Fruit fly (Drosophila melanogaster) whole organism, embryonic: ENCODE measurements around the gene ovm.

Experiments
- Atf-2 ChIP-seq: fragments of 200-800 bp; sonication (Bioruptor generic); optimal IDR thresholded peaks from 2 replicates; lab custom pipeline; 2016; ENCODE audit warnings: missing biosample characterization, missing genetic modification characterization
- B-H1 ChIP-seq: fragments of 200-800 bp; sonication (Bioruptor generic); IDR thresholded peaks from 3 replicates; pipeline ENCODE4 v1.3.6; 2022; ENCODE audit warnings: missing biosample characterization, missing genetic modification characterization
- BtbVII ChIP-seq: fragments of 200-800 bp; sonication (Bioruptor generic); optimal IDR thresholded peaks from 3 replicates; lab custom pipeline; 2017; ENCODE audit warnings: missing biosample characterization, mild to moderate bottlenecking, missing genetic modification characterization
- CG1024 ChIP-seq: fragments of 200-800 bp; sonication (Bioruptor generic); IDR thresholded peaks from 2 replicates; pipeline ENCODE4 v1.3.6; 2022; ENCODE audit warnings: missing biosample characterization, missing genetic modification characterization
- CG11085 ChIP-seq: fragments of 200-800 bp; sonication (Bioruptor generic); IDR thresholded peaks from 2 replicates; pipeline ENCODE4 v1.3.6; 2022; ENCODE audit warnings: missing biosample characterization, missing genetic modification characterization
- CG11093 ChIP-seq: fragments of 200-800 bp; sonication (Bioruptor generic); IDR thresholded peaks from 3 replicates; pipeline ENCODE4 v1.3.6; 2022; ENCODE audit warnings: missing biosample characterization, missing genetic modification characterization
- CG12219 ChIP-seq: fragments of 200-800 bp; sonication (Bioruptor generic); optimal IDR thresholded peaks from 3 replicates; lab custom pipeline; 2018; ENCODE audit warnings: missing biosample characterization, mild to moderate bottlenecking, missing genetic modification characterization
- CG12659 ChIP-seq: fragments of 200-800 bp; sonication (Bioruptor generic); optimal IDR thresholded peaks from 3 replicates; lab custom pipeline; 2017; ENCODE audit warnings: mild to moderate bottlenecking, missing biosample characterization, missing genetic modification reagents, missing genetic modification characterization
- CG13894 ChIP-seq: fragments of 200-800 bp; sonication (Bioruptor generic); optimal IDR thresholded peaks from 3 replicates; lab custom pipeline; 2018; ENCODE audit warnings: missing biosample characterization, mild to moderate bottlenecking, missing genetic modification characterization, moderate library complexity
- CG16779 ChIP-seq: fragments of 200-800 bp; sonication (Bioruptor generic); IDR thresholded peaks from 2 replicates; pipeline ENCODE4 v1.3.6; 2022; ENCODE audit warnings: missing biosample characterization, missing genetic modification characterization
- CG17328 ChIP-seq: fragments of 200-800 bp; sonication (Bioruptor generic); IDR thresholded peaks from 2 replicates; pipeline ENCODE4 v1.3.6; 2022; ENCODE audit warnings: missing biosample characterization, missing genetic modification characterization
- CG17359 ChIP-seq: fragments of 200-800 bp; sonication (Bioruptor generic); optimal IDR thresholded peaks from 3 replicates; lab custom pipeline; 2018; ENCODE audit warnings: missing biosample characterization, mild to moderate bottlenecking, missing genetic modification characterization, moderate library complexity
- CG18764 ChIP-seq: fragments of 200-800 bp; sonication (Bioruptor generic); optimal IDR thresholded peaks from 3 replicates; lab custom pipeline; 2016; ENCODE audit warnings: missing biosample characterization, missing genetic modification characterization
- CG2199 ChIP-seq: fragments of 200-800 bp; sonication (Bioruptor generic); IDR thresholded peaks from 3 replicates; pipeline ENCODE4 v1.3.6; 2022; ENCODE audit warnings: missing biosample characterization, missing genetic modification characterization
- CG31224 ChIP-seq: fragments of 200-800 bp; sonication (Bioruptor generic); IDR thresholded peaks from 2 replicates; pipeline ENCODE4 v1.3.6; 2022; ENCODE audit warnings: missing biosample characterization, missing genetic modification characterization
- CG3847 ChIP-seq: fragments of 200-800 bp; sonication (Bioruptor generic); IDR thresholded peaks from 2 replicates; pipeline ENCODE4 v1.3.6; 2022; ENCODE audit warnings: missing biosample characterization, missing genetic modification characterization
- CG4617 ChIP-seq: fragments of 200-800 bp; sonication (Bioruptor generic); optimal IDR thresholded peaks from 3 replicates; lab custom pipeline; 2016; ENCODE audit warnings: missing biosample characterization, missing genetic modification characterization, borderline replicate concordance
- CG5245 ChIP-seq: fragments of 200-800 bp; sonication (Bioruptor generic); optimal IDR thresholded peaks from 3 replicates; lab custom pipeline; 2016; ENCODE audit warnings: missing biosample characterization, missing genetic modification characterization
- CG5953 ChIP-seq: fragments of 200-800 bp; sonication (Bioruptor generic); IDR thresholded peaks from 2 replicates; pipeline ENCODE4 v1.3.6; 2022; ENCODE audit warnings: missing biosample characterization, missing genetic modification characterization
- CG8290 ChIP-seq, 3 experiments: fragments of 200-800 bp; sonication (Bioruptor generic); optimal IDR thresholded peaks; 2 replicates each; lab custom pipeline; 2016 to 2019; ENCODE audit warnings: missing biosample characterization in 3 of 3, missing genetic modification characterization in 3 of 3, mild to moderate bottlenecking in 2 of 3, moderate library complexity in 1 of 3
- CG9876 ChIP-seq: fragments of 200-800 bp; sonication (Bioruptor generic); optimal IDR thresholded peaks from 2 replicates; lab custom pipeline; 2016; ENCODE audit warnings: missing biosample characterization, missing genetic modification characterization
- CHES-1-like ChIP-seq: fragments of 200-800 bp; sonication (Bioruptor generic); optimal IDR thresholded peaks from 2 replicates; lab custom pipeline; 2016; ENCODE audit warnings: missing biosample characterization, missing genetic modification characterization
- D19A ChIP-seq: fragments of 200-800 bp; optimal IDR thresholded peaks from 3 replicates; lab custom pipeline; 2019; ENCODE audit warnings: missing biosample characterization, mild to moderate bottlenecking, missing genetic modification characterization, moderate library complexity
- Dbx ChIP-seq: fragments of 200-800 bp; sonication (Bioruptor generic); IDR thresholded peaks from 3 replicates; pipeline ENCODE4 v1.3.6; 2022; ENCODE audit warnings: missing biosample characterization, missing genetic modification characterization
- Dp ChIP-seq: fragments of 200-800 bp; sonication (Bioruptor generic); optimal IDR thresholded peaks from 2 replicates; lab custom pipeline; 2018; ENCODE audit warnings: missing biosample characterization, mild to moderate bottlenecking, missing genetic modification characterization, moderate library complexity
- HHEX ChIP-seq: fragments of 200-800 bp; sonication (Bioruptor generic); optimal IDR thresholded peaks from 3 replicates; lab custom pipeline; 2017; ENCODE audit warnings: missing biosample characterization, mild to moderate bottlenecking, missing genetic modification characterization, missing genetic modification reagents
- HmgD ChIP-seq: fragments of 200-800 bp; sonication (Bioruptor generic); optimal IDR thresholded peaks from 3 replicates; lab custom pipeline; 2016; ENCODE audit warnings: missing biosample characterization, missing genetic modification characterization
- HmgZ ChIP-seq: fragments of 200-800 bp; sonication (Bioruptor generic); optimal IDR thresholded peaks from 2 replicates; lab custom pipeline; 2018; ENCODE audit warnings: missing biosample characterization, mild to moderate bottlenecking, missing genetic modification characterization
- Hr51 ChIP-seq, 2 experiments: fragments of 200-800 bp; sonication (Bioruptor generic); optimal IDR thresholded peaks; 2 replicates in 1 of 2; 3 replicates in 1 of 2; lab custom pipeline; 2016 to 2018; ENCODE audit warnings: missing biosample characterization in 2 of 2, missing genetic modification characterization in 2 of 2, mild to moderate bottlenecking in 1 of 2, moderate library complexity in 1 of 2
- NC2β ChIP-seq: fragments of 200-800 bp; sonication (Bioruptor generic); optimal IDR thresholded peaks from 2 replicates; lab custom pipeline; 2016; ENCODE audit warnings: missing biosample characterization, missing genetic modification characterization
- Optix ChIP-seq: fragments of 200-800 bp; sonication (Bioruptor generic); IDR thresholded peaks from 3 replicates; pipeline ENCODE4 v1.3.6; 2022; ENCODE audit warnings: missing biosample characterization, missing genetic modification characterization
- Pdp1 ChIP-seq, 2 experiments: fragments of 200-800 bp; sonication (Bioruptor generic); optimal IDR thresholded peaks; 3 replicates each; lab custom pipeline; 2016; ENCODE audit warnings: missing biosample characterization in 2 of 2, missing genetic modification characterization in 2 of 2, mild to moderate bottlenecking in 1 of 2, moderate library complexity in 1 of 2
- bcd ChIP-seq: fragments of 200-800 bp; sonication (Bioruptor generic); optimal IDR thresholded peaks from 2 replicates; lab custom pipeline; 2017; ENCODE audit warnings: missing biosample characterization, mild to moderate bottlenecking, missing genetic modification characterization
- bsh ChIP-seq, 2 experiments: fragments of 200-800 bp; sonication (Bioruptor generic); optimal IDR thresholded peaks; 2 replicates each; lab custom pipeline; 2017 to 2018; ENCODE audit warnings: mild to moderate bottlenecking in 2 of 2, missing biosample characterization in 2 of 2, missing genetic modification characterization in 2 of 2, moderate library complexity in 1 of 2
- caup ChIP-seq: fragments of 200-800 bp; sonication (Bioruptor generic); optimal IDR thresholded peaks from 3 replicates; lab custom pipeline; 2017; ENCODE audit warnings: missing biosample characterization, mild to moderate bottlenecking, missing genetic modification characterization, moderate library complexity; ENCODE audit not compliant: severe bottlenecking
- crol ChIP-seq: fragments of 200-800 bp; sonication (Bioruptor generic); IDR thresholded peaks from 2 replicates; pipeline ENCODE4 v1.3.6; 2022; ENCODE audit warnings: missing biosample characterization, missing genetic modification characterization
- kah ChIP-seq: fragments of 200-800 bp; sonication (Bioruptor generic); optimal IDR thresholded peaks from 2 replicates; lab custom pipeline; 2018; ENCODE audit warnings: missing biosample characterization, mild to moderate bottlenecking, missing genetic modification characterization
- kay ChIP-seq: fragments of 200-800 bp; sonication (Bioruptor generic); optimal IDR thresholded peaks from 2 replicates; lab custom pipeline; 2016; ENCODE audit warnings: missing biosample characterization, missing genetic modification characterization
- knrl ChIP-seq: fragments of 200-800 bp; sonication (Bioruptor generic); IDR thresholded peaks from 3 replicates; pipeline ENCODE4 v1.3.6; 2022; ENCODE audit warnings: missing biosample characterization, missing genetic modification characterization; ENCODE audit not compliant: partially characterized antibody
- lov ChIP-seq, 2 experiments: fragments of 200-800 bp in 1 of 2; fragments of >200 bp in 1 of 2; sonication (Bioruptor generic) in 1 of 2; IDR thresholded peaks in 1 of 2; optimal IDR thresholded peaks in 1 of 2; 2 replicates in 1 of 2; 3 replicates in 1 of 2; pipeline versions ENCODE4 v1.3.6 to Lab custom; 2017 to 2022; ENCODE audit warnings: missing biosample characterization in 1 of 2, missing genetic modification characterization in 1 of 2
- maf-S ChIP-seq: fragments of 200-800 bp; sonication (Bioruptor generic); optimal IDR thresholded peaks from 2 replicates; lab custom pipeline; 2016; ENCODE audit warnings: missing biosample characterization, missing genetic modification characterization
- mirr ChIP-seq: fragments of 200-800 bp; sonication (Bioruptor generic); optimal IDR thresholded peaks from 3 replicates; lab custom pipeline; 2018; ENCODE audit warnings: missing biosample characterization, mild to moderate bottlenecking, missing genetic modification characterization
- nmo ChIP-seq: fragments of 200-800 bp; sonication (Bioruptor generic); optimal IDR thresholded peaks from 2 replicates; lab custom pipeline; 2018; ENCODE audit warnings: missing biosample characterization, mild to moderate bottlenecking, missing genetic modification characterization, moderate library complexity
- org-1 ChIP-seq: fragments of 200-800 bp; sonication (Bioruptor generic); optimal IDR thresholded peaks from 2 replicates; lab custom pipeline; 2017; ENCODE audit warnings: missing biosample characterization, missing genetic modification characterization
- salm ChIP-seq: fragments of 200-800 bp; sonication (Bioruptor generic); optimal IDR thresholded peaks from 2 replicates; lab custom pipeline; 2018; ENCODE audit warnings: missing biosample characterization, mild to moderate bottlenecking, missing genetic modification characterization
- sens ChIP-seq: fragments of 200-800 bp; sonication (Bioruptor generic); peaks from one replicate; lab custom pipeline; 2016; ENCODE audit warnings: missing biosample characterization, missing genetic modification characterization
- so ChIP-seq: fragments of 200-800 bp; sonication (Bioruptor generic); IDR thresholded peaks from 3 replicates; pipeline ENCODE4 v1.3.6; 2022; ENCODE audit warnings: missing biosample characterization, missing genetic modification characterization

Gene ovm

DNA sequence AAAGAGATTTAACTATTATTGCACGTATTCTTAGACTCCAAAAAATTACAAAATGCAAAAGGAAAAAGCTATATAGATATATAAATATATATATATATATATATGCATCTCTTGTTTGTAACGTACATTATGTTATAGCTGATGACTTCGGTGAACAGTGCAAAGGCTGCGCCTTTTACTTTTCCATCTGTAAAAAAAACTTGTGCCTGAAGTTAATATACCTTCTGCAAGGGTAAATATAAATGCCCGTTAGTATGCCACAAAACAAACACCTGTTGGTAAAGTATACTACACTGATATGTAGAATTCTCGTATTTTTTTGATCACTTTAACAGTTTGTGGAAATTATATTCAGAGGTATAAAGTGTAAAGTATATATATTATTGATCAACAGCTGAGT is 2.7 kb downstream of the ovm start (continued):
- no peak for TF ChIP-seq maf-S
- no peak for TF ChIP-seq Optix
- TF ChIP-seq salm: no peak
- peak; percentile 63 for TF ChIP-seq D19A (tag; lab: Kevin White, UChicago)
- TF ChIP-seq HHEX: peak; percentile 28
- TF ChIP-seq HmgZ (tag; lab: Kevin White, UChicago): peak; percentile 47
- TF ChIP-seq CHES-1-like (GFP tag; lab: Kevin White, UChicago): no peak
- TF ChIP-seq bsh (GFP tag; optimal IDR thresholded peaks at IDR 0.05; lab: Kevin White, UChicago): no peak
- peak; percentile 1 for TF ChIP-seq BtbVII (GFP tag; lab: Kevin White, UChicago)
- TF ChIP-seq CG2199 (GFP tag; lab: Robert Waterston, UW): 0 out of 3 replicates have a peak, but pooled peaks have one; percentile 34
- no peak for TF ChIP-seq bcd (GFP tag; lab: Kevin White, UChicago)
- peak; percentile 17 for TF ChIP-seq CG17359 (tag; lab: Kevin White, UChicago)
- no peak for TF ChIP-seq Hr51 (GFP tag; optimal IDR thresholded peaks at IDR 0.05; lab: Kevin White, UChicago)
- TF ChIP-seq CG17328 (GFP tag; lab: Robert Waterston, UW): no peak
- TF ChIP-seq HmgD: no peak
- TF ChIP-seq NC2β (GFP tag; lab: Kevin White, UChicago): no peak
- peak; percentile 3 for TF ChIP-seq kah
- TF ChIP-seq CG1024 (GFP tag; lab: Robert Waterston, UW): no peak
- TF ChIP-seq CG9876 (GFP tag; lab: Kevin White, UChicago): no peak
- TF ChIP-seq CG13894 (tag; lab: Kevin White, UChicago): peak; percentile 43
- no peak for TF ChIP-seq sens (GFP tag; lab: Kevin White, UChicago)
- no peak for TF ChIP-seq B-H1 (GFP tag; lab: Robert Waterston, UW)
- no peak for TF ChIP-seq caup (GFP tag; lab: Kevin White, UChicago)
- TF ChIP-seq kay (GFP tag; lab: Kevin White, UChicago): no peak
- TF ChIP-seq CG8290 (GFP tag; optimal IDR thresholded peaks at IDR 0.05; lab: Kevin White, UChicago): peak; percentile 45
- TF ChIP-seq CG8290 (tag; optimal IDR thresholded peaks at IDR 0.05; lab: Kevin White, UChicago): peak in 1 of 2 experiments; percentile 45

DNA sequence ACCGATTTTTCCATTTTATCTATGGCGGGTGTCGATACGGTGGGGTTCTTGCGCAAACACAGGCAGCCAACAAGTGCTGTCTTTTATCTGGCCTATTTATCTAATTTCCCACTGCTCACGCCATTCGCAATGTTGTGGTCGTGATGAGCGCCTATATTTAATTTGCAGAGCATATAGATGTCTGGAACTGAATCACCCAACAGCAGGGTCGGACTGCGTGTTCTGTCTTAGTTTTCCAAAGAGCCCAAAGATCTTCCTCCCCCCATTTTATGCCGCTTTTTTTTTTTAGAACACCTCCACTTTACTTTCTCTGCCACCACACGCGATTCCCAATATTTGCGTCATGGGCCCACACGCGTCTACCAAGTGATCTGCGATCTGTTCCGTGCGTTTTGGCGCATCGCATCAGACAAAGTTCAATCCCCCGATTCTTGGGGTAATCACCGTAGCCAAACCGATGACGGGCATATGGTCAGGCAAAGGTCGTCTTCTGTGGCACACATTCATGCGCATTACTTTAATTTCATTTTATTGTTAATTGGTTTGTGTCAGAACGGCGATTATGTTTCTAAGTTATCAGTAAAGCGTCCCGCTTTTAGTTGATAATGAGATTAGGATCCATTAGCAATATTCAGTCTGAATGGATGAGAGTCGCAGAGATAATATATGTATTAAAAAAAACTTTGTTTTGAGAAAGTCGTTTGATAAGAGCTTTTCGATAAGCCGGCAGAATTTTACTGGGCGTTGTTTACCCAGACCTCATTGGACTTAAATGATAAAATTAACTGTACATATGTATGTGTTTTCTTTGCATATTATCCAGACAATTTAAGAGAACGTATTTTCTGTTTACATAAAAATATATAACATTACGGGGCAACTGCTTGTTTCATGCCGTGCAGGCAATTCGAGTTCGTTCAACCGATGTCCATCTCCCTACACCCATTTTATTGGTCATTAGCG is 3.8 kb downstream of the ovm start:
- TF ChIP-seq CG11085 (GFP tag; lab: Robert Waterston, UW) (no peak), so (GFP tag; lab: Robert Waterston, UW) (0 out of 3 replicates have a peak, but pooled peaks have one; percentile 58), CG18764 (no peak), CG12659 (no peak), org-1 (no peak), CG16779 (GFP tag; lab: Robert Waterston, UW) (no peak), CG4617 (GFP tag; lab: Kevin White, UChicago) (no peak), CG5953 (GFP tag; lab: Robert Waterston, UW) (0 out of 2 replicates have a peak, but pooled peaks have one; percentile 22), lov (optimal IDR thresholded peaks at IDR 0.05; lab: Kevin White, UChicago) (no peak), lov (GFP tag; IDR thresholded peaks at IDR 0.05; lab: Robert Waterston, UW) (no peak), mirr (GFP tag; lab: Kevin White, UChicago) (peak; percentile 82), crol (no peak), knrl (GFP tag; lab: Robert Waterston, UW) (no peak), CG31224 (GFP tag; lab: Robert Waterston, UW) (no peak), CG12219 (no peak), CG3847 (GFP tag; lab: Robert Waterston, UW) (peak; percentile 14; the same call in 1 of the 2 replicates), CG13894 (tag; lab: Kevin White, UChicago) (no peak), Dbx (GFP tag; lab: Robert Waterston, UW) (no peak), nmo (GFP tag; lab: Kevin White, UChicago) (no peak), caup (GFP tag; lab: Kevin White, UChicago) (peak; percentile 16), CG5245 (GFP tag; lab: Kevin White, UChicago) (no peak), CG11093 (no peak), Dp (GFP tag; lab: Kevin White, UChicago) (no peak), Pdp1 (GFP tag; optimal IDR thresholded peaks at IDR 0.05; lab: Kevin White, UChicago) (peak in 1 of 2 experiments; percentile 71), Atf-2 (GFP tag; lab: Kevin White, UChicago) (no peak)
